Fruit fly (Drosophila melanogaster) whole organism, wandering third instar larva: Measurements from ENCODE around the gene Tbcd.

Experiments used
- Abd-B ChIP-seq: fragments of >200 bp; optimal IDR thresholded peaks from 2 replicates; lab custom pipeline; 2017; ENCODE audit warnings: missing biosample characterization, missing genetic modification characterization
- CG32264 ChIP-seq: fragments of 200-800 bp; sonication (Bioruptor generic); optimal IDR thresholded peaks from 2 replicates; lab custom pipeline; 2016; ENCODE audit warnings: missing biosample characterization, missing genetic modification characterization
- CG9705 ChIP-seq: fragments of 200-800 bp; sonication (Bioruptor generic); optimal IDR thresholded peaks from 2 replicates; lab custom pipeline; 2018; ENCODE audit warnings: missing biosample characterization, mild to moderate bottlenecking, missing genetic modification characterization
- CrebA ChIP-seq: fragments of 200-800 bp; sonication (Bioruptor generic); optimal IDR thresholded peaks from 2 replicates; lab custom pipeline; 2016; ENCODE audit warnings: missing biosample characterization, mild to moderate bottlenecking, missing genetic modification characterization, borderline replicate concordance
- Dfd ChIP-seq: fragments of >200 bp; optimal IDR thresholded peaks from 2 replicates; lab custom pipeline; 2017; ENCODE audit warnings: missing biosample characterization, missing genetic modification characterization
- Dif ChIP-seq: fragments of 200-275, 200-300 bp; sonication (Bioruptor generic); optimal IDR thresholded peaks from 2 replicates; lab custom pipeline; 2018; ENCODE audit warnings: missing biosample characterization, missing genetic modification characterization; ENCODE audit not compliant: partially characterized antibody
- GATAd ChIP-seq: sonication (Bioruptor generic); optimal IDR thresholded peaks from 2 replicates; lab custom pipeline; 2016; ENCODE audit warnings: missing biosample characterization, missing genetic modification characterization
- HLH106 ChIP-seq: fragments of 200-800 bp; optimal IDR thresholded peaks from 3 replicates; lab custom pipeline; 2019; ENCODE audit warnings: missing biosample characterization, mild to moderate bottlenecking, missing genetic modification characterization, moderate library complexity
- Hnf4 ChIP-seq: fragments of 200-800 bp; sonication (Bioruptor generic); optimal IDR thresholded peaks from 2 replicates; lab custom pipeline; 2016; ENCODE audit warnings: missing biosample characterization, mild to moderate bottlenecking, missing genetic modification characterization
- Hr78 ChIP-seq: fragments of >200 bp; optimal IDR thresholded peaks from 2 replicates; lab custom pipeline; 2017; ENCODE audit warnings: missing biosample characterization, missing genetic modification characterization
- Hr83 ChIP-seq: fragments of 200-300 bp; sonication (Bioruptor generic); optimal IDR thresholded peaks from 2 replicates; lab custom pipeline; 2016; ENCODE audit warnings: missing biosample characterization, mild to moderate bottlenecking, missing genetic modification characterization, moderate library complexity; ENCODE audit not compliant: poor library complexity, severe bottlenecking
- Jra ChIP-seq: sonication (Bioruptor generic); optimal IDR thresholded peaks from 2 replicates; lab custom pipeline; 2016; ENCODE audit warnings: missing biosample characterization, missing genetic modification characterization
- Mio ChIP-seq: sonication (Bioruptor generic); optimal IDR thresholded peaks from 2 replicates; lab custom pipeline; 2016; ENCODE audit warnings: missing biosample characterization, missing genetic modification characterization
- Myc ChIP-seq: fragments of >200 bp; optimal IDR thresholded peaks from 2 replicates; lab custom pipeline; 2017
- N ChIP-seq: fragments of >200 bp; optimal IDR thresholded peaks from 2 replicates; lab custom pipeline; 2018; ENCODE audit warnings: missing biosample characterization, missing external identifiers, missing genetic modification characterization
- OdsH ChIP-seq: fragments of 200-800 bp; sonication (Bioruptor generic); optimal IDR thresholded peaks from 2 replicates; lab custom pipeline; 2016; ENCODE audit warnings: missing biosample characterization, mild to moderate bottlenecking, missing genetic modification characterization
- Rel ChIP-seq, 2 experiments: fragments of 200-800 bp; sonication (Bioruptor generic) in 1 of 2; optimal IDR thresholded peaks; 2 replicates in 1 of 2; 3 replicates in 1 of 2; lab custom pipeline; 2016 to 2019; ENCODE audit warnings: mild to moderate bottlenecking in 2 of 2, missing biosample characterization in 2 of 2, missing genetic modification characterization in 2 of 2, moderate library complexity in 1 of 2
- Sp1 ChIP-seq: fragments of 200-800 bp; sonication (Bioruptor generic); optimal IDR thresholded peaks from 3 replicates; lab custom pipeline; 2019; ENCODE audit warnings: missing biosample characterization, mild to moderate bottlenecking, missing genetic modification characterization, moderate library complexity
- Vsx2 ChIP-seq: fragments of 200-300, 225-300 bp; sonication (Bioruptor generic); optimal IDR thresholded peaks from 2 replicates; lab custom pipeline; 2018; ENCODE audit warnings: missing biosample characterization, missing genetic modification characterization; ENCODE audit not compliant: partially characterized antibody
- br ChIP-seq: fragments of 200-800 bp; sonication (Bioruptor generic); optimal IDR thresholded peaks from 2 replicates; lab custom pipeline; 2016; ENCODE audit warnings: missing biosample characterization, missing genetic modification characterization
- brk ChIP-seq: fragments of 200-800 bp; sonication (Bioruptor generic); optimal IDR thresholded peaks from 2 replicates; lab custom pipeline; 2016; ENCODE audit warnings: missing biosample characterization, mild to moderate bottlenecking, missing genetic modification characterization
- dmrt93B ChIP-seq: fragments of 200-800 bp; sonication (Bioruptor generic); optimal IDR thresholded peaks from 2 replicates; lab custom pipeline; 2018; ENCODE audit warnings: missing biosample characterization, mild to moderate bottlenecking, missing genetic modification characterization
- ey ChIP-seq: fragments of 200-800 bp; sonication (Bioruptor generic); optimal IDR thresholded peaks from 2 replicates; lab custom pipeline; 2016; ENCODE audit warnings: missing biosample characterization, missing genetic modification characterization
- foxo ChIP-seq, 2 experiments: fragments of 200-800 bp; sonication (Bioruptor generic); optimal IDR thresholded peaks; 2 replicates in 1 of 2; 3 replicates in 1 of 2; lab custom pipeline; 2016 to 2017; ENCODE audit warnings: missing biosample characterization in 2 of 2, missing genetic modification characterization in 2 of 2
- fru ChIP-seq: fragments of 200-800 bp; sonication (Bioruptor generic); optimal IDR thresholded peaks from 3 replicates; lab custom pipeline; 2016; ENCODE audit warnings: missing biosample characterization, mild to moderate bottlenecking, missing genetic modification characterization
- h ChIP-seq: fragments of 200-800 bp; sonication (Bioruptor generic); optimal IDR thresholded peaks from 3 replicates; lab custom pipeline; 2016; ENCODE audit warnings: missing biosample characterization, mild to moderate bottlenecking, missing genetic modification characterization
- jim ChIP-seq: fragments of 175-275, 200-325 bp; sonication (Bioruptor generic); optimal IDR thresholded peaks from 2 replicates; lab custom pipeline; 2016; ENCODE audit warnings: missing biosample characterization, mild to moderate bottlenecking, missing genetic modification characterization
- lola ChIP-seq: fragments of >200 bp; optimal IDR thresholded peaks from 2 replicates; lab custom pipeline; 2017; ENCODE audit warnings: missing biosample characterization, missing genetic modification characterization
- pan ChIP-seq: fragments of >200 bp; optimal IDR thresholded peaks from 2 replicates; lab custom pipeline; 2017
- psq ChIP-seq: fragments of 200-800 bp; sonication (Bioruptor generic); optimal IDR thresholded peaks from 3 replicates; lab custom pipeline; 2017; ENCODE audit warnings: missing biosample characterization, mild to moderate bottlenecking, missing genetic modification characterization, moderate library complexity
- rgr ChIP-seq: fragments of 200-800 bp; sonication (Bioruptor generic); optimal IDR thresholded peaks from 3 replicates; lab custom pipeline; 2016; ENCODE audit warnings: missing biosample characterization, mild to moderate bottlenecking, missing genetic modification characterization
- sage ChIP-seq: fragments of 200-800 bp; sonication (Bioruptor generic); optimal IDR thresholded peaks from 2 replicates; lab custom pipeline; 2016; ENCODE audit warnings: missing biosample characterization, mild to moderate bottlenecking, missing genetic modification characterization
- sv ChIP-seq: fragments of 200-800 bp; sonication (Bioruptor generic); optimal IDR thresholded peaks from 3 replicates; lab custom pipeline; 2016; ENCODE audit warnings: missing biosample characterization, missing genetic modification characterization
- tai ChIP-seq: sonication (Bioruptor generic); optimal IDR thresholded peaks from 2 replicates; lab custom pipeline; 2016; ENCODE audit warnings: missing biosample characterization, missing genetic modification characterization
- usp ChIP-seq: fragments of >200 bp; optimal IDR thresholded peaks from 2 replicates; lab custom pipeline; 2017; ENCODE audit warnings: missing biosample characterization, missing genetic modification characterization
- woc ChIP-seq: sonication (Bioruptor generic); optimal IDR thresholded peaks from 2 replicates; lab custom pipeline; 2016; ENCODE audit warnings: missing biosample characterization, mild to moderate bottlenecking, missing genetic modification characterization

Gene Tbcd

dm6 chr2L:2180120-2180539, 32.8 kb downstream of the Tbcd start:
- TF ChIP-seq jim, result no peak
- peak in 1 of 2 experiments; percentile 81 for TF ChIP-seq foxo (GFP tag; optimal IDR thresholded peaks at IDR 0.05; lab: Kevin White, UChicago)
- TF ChIP-seq Jra (GFP tag; lab: Kevin White, UChicago), result peak; percentile 14
- TF ChIP-seq ey (GFP tag; lab: Kevin White, UChicago), result peak; percentile 69
- peak; percentile 26 for TF ChIP-seq CG32264
- no peak for TF ChIP-seq Hr78 (GFP tag; lab: Kevin White, UChicago)
- TF ChIP-seq h (GFP tag; lab: Kevin White, UChicago), result peak; percentile 77
- TF ChIP-seq dmrt93B (GFP tag; lab: Kevin White, UChicago), result peak; percentile 40
- TF ChIP-seq HLH106, result peak; percentile 71
- TF ChIP-seq Dfd (GFP tag; lab: Kevin White, UChicago), result no peak
- peak; percentile 68 for TF ChIP-seq Sp1
- TF ChIP-seq GATAd (GFP tag; lab: Kevin White, UChicago), result no peak
- TF ChIP-seq sv (GFP tag; lab: Kevin White, UChicago), result peak; percentile 64
- no peak for TF ChIP-seq tai (GFP tag; lab: Kevin White, UChicago)
- peak; percentile 67 for TF ChIP-seq OdsH (GFP tag; lab: Kevin White, UChicago)
- TF ChIP-seq Dif (GFP tag; lab: Kevin White, UChicago), result no peak
- no peak for TF ChIP-seq woc
- no peak for TF ChIP-seq Mio (GFP tag; lab: Kevin White, UChicago)
- peak; percentile 64 for TF ChIP-seq psq (GFP tag; lab: Kevin White, UChicago)
- no peak for TF ChIP-seq CG9705 (GFP tag; lab: Kevin White, UChicago)
- no peak for TF ChIP-seq Abd-B (GFP tag; lab: Kevin White, UChicago)
- TF ChIP-seq Myc, result no peak
- TF ChIP-seq rgr (GFP tag; lab: Kevin White, UChicago), result peak; percentile 79
- TF ChIP-seq usp (GFP tag; lab: Kevin White, UChicago), result no peak
- peak; percentile 63 for TF ChIP-seq br (GFP tag; lab: Kevin White, UChicago)
- TF ChIP-seq pan (lab: Kevin White, UChicago), result no peak
- TF ChIP-seq fru, result peak; percentile 75
- no peak for TF ChIP-seq Rel (GFP tag; optimal IDR thresholded peaks at IDR 0.05; lab: Kevin White, UChicago)
- no peak for TF ChIP-seq Rel (tag; optimal IDR thresholded peaks at IDR 0.05; lab: Kevin White, UChicago)
- TF ChIP-seq lola (GFP tag; lab: Kevin White, UChicago), result no peak
- TF ChIP-seq sage (GFP tag; lab: Kevin White, UChicago), result peak; percentile 50
- TF ChIP-seq Hnf4 (GFP tag; lab: Kevin White, UChicago), result peak; percentile 57
- TF ChIP-seq Hr83 (GFP tag; lab: Kevin White, UChicago), result no peak
- TF ChIP-seq N (GFP tag; lab: Kevin White, UChicago), result no peak
- TF ChIP-seq CrebA (GFP tag; lab: Kevin White, UChicago), result no peak
- no peak for TF ChIP-seq brk (GFP tag; lab: Kevin White, UChicago)

- TF ChIP-seq br (GFP tag; lab: Kevin White, UChicago) (no peak), dmrt93B (GFP tag; lab: Kevin White, UChicago) (no peak)
Observed at dm6 chr2L:2180665-2181064, 33.3 kb downstream of the Tbcd start.

- no peak for TF ChIP-seq Jra (GFP tag; lab: Kevin White, UChicago)
- no peak for TF ChIP-seq dmrt93B (GFP tag; lab: Kevin White, UChicago)
- peak; percentile 34 for TF ChIP-seq HLH106
- TF ChIP-seq Vsx2 (GFP tag; lab: Kevin White, UChicago), result no peak
- peak; percentile 7 for TF ChIP-seq br (GFP tag; lab: Kevin White, UChicago)
- peak; percentile 20 for TF ChIP-seq h (GFP tag; lab: Kevin White, UChicago)
- peak in 1 of 2 experiments; percentile 37 for TF ChIP-seq foxo (GFP tag; optimal IDR thresholded peaks at IDR 0.05; lab: Kevin White, UChicago)
- TF ChIP-seq Dif (GFP tag; lab: Kevin White, UChicago), result no peak
- peak; percentile 10 for TF ChIP-seq Hnf4 (GFP tag; lab: Kevin White, UChicago)
- TF ChIP-seq lola (GFP tag; lab: Kevin White, UChicago), result no peak
- peak; percentile 64 for TF ChIP-seq woc
- peak; percentile 5 for TF ChIP-seq OdsH (GFP tag; lab: Kevin White, UChicago)
- TF ChIP-seq sv (GFP tag; lab: Kevin White, UChicago), result peak; percentile 31
- no peak for TF ChIP-seq Abd-B (GFP tag; lab: Kevin White, UChicago)
- no peak for TF ChIP-seq jim
- TF ChIP-seq fru, result peak; percentile 59
- TF ChIP-seq Sp1, result peak; percentile 10
- TF ChIP-seq psq (GFP tag; lab: Kevin White, UChicago), result peak; percentile 14
- TF ChIP-seq Hr83 (GFP tag; lab: Kevin White, UChicago), result no peak
- TF ChIP-seq, all 38 proteins: peak for 11
Observed at dm6 chr2L:2181971-2182643, 34.8 kb downstream of the Tbcd start.
